Worm (Caenorhabditis elegans) whole organism, L1 larva: Measurements from ENCODE around the gene ccpp-6.
"Not testable (repeated sequence)": the region's sequence is repeated elsewhere in the genome, so short reads cannot be mapped to it uniquely, and the experiment has no call there.

Source experiments
- blmp-1 ChIP-seq: fragments of 150-350 bp; optimal IDR thresholded peaks from 2 replicates; lab custom pipeline; 2014; ENCODE audit warnings: missing biosample characterization, missing genetic modification characterization
- ces-1 ChIP-seq: fragments of 150-350 bp; optimal IDR thresholded peaks from 2 replicates; lab custom pipeline; 2014; ENCODE audit warnings: missing biosample characterization, missing genetic modification reagents, missing genetic modification characterization
- fkh-10 ChIP-seq: sonication (generic microtip); optimal IDR thresholded peaks from 2 replicates; lab custom pipeline; 2017; ENCODE audit warnings: missing biosample characterization, missing genetic modification reagents, missing genetic modification characterization
- fkh-8 ChIP-seq: sonication (generic microtip); optimal IDR thresholded peaks from 2 replicates; lab custom pipeline; 2016; ENCODE audit warnings: mild to moderate bottlenecking, missing genetic modification characterization, missing compliant biosample characterization
- lir-3 ChIP-seq: sonication (generic microtip); optimal IDR thresholded peaks from 2 replicates; lab custom pipeline; 2016; ENCODE audit warnings: mild to moderate bottlenecking, missing genetic modification characterization, moderate library complexity, missing compliant biosample characterization; ENCODE audit not compliant: poor library complexity
- nhr-237 ChIP-seq: fragments of 150-350 bp; optimal IDR thresholded peaks from 2 replicates; lab custom pipeline; 2014; ENCODE audit warnings: missing biosample characterization, missing genetic modification characterization
- skn-1 ChIP-seq: fragments of 150-350 bp; optimal IDR thresholded peaks from 2 replicates; lab custom pipeline; 2014; ENCODE audit warnings: missing biosample characterization, missing genetic modification characterization
- unc-62 ChIP-seq: fragments of 150-350 bp; optimal IDR thresholded peaks from 2 replicates; lab custom pipeline; 2014; ENCODE audit warnings: missing biosample characterization, missing genetic modification reagents, missing genetic modification characterization

- not testable (repeated sequence) for TF ChIP-seq fkh-8 (tag; lab: Kevin White, UChicago); nhr-237 (tag; lab: Kevin White, UChicago); blmp-1; ces-1 (GFP tag; lab: Kevin White, UChicago); skn-1 (tag; lab: Kevin White, UChicago); lir-3 (tag; lab: Kevin White, UChicago); fkh-10 (GFP tag; lab: Kevin White, UChicago); unc-62 (GFP tag; lab: Kevin White, UChicago)
Measured at ce11 chrII:5350357-5350756, 36.8 kb downstream of the ccpp-6 start, which contains the start of gene F09E5.8.
